Fruit fly (Drosophila melanogaster): ENCODE results near the gene pigs.

DNA sequence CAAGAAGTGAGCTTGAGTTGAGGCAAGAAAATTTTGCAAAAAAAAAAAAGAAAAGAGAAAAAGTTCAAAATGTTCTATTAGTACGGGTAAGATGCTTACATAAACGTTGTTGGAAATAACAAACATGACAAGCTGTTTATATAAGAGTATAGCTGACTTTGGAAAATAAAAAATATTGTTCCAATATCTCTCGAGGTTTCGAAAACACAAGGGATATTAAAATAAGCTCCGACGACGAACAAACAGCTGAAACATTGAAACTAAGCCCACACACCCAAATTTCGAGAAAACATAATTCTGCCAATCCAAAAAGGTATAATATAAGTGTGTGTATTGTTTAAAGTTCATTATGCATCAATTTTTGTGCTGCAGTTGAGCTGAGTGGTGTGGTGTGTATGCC is 26.1 kb upstream of the pigs start:
- TF ChIP-seq CG6276 (GFP tag; optimal IDR thresholded peaks at IDR 0.05) (peak; percentile 41), Blimp-1 (GFP tag; optimal IDR thresholded peaks at IDR 0.05) (no peak)

Data from whole organism, prepupa.